Fruit fly (Drosophila melanogaster) whole organism, wandering third instar larva: ENCODE results near the gene AsnS.

Experiments
- CG32264 ChIP-seq: fragments of 200-800 bp; sonication (Bioruptor generic); optimal IDR thresholded peaks from 2 replicates; lab custom pipeline; 2016; ENCODE audit warnings: missing biosample characterization, missing genetic modification characterization
- CG9705 ChIP-seq: fragments of 200-800 bp; sonication (Bioruptor generic); optimal IDR thresholded peaks from 2 replicates; lab custom pipeline; 2018; ENCODE audit warnings: missing biosample characterization, mild to moderate bottlenecking, missing genetic modification characterization
- CrebA ChIP-seq: fragments of 200-800 bp; sonication (Bioruptor generic); optimal IDR thresholded peaks from 2 replicates; lab custom pipeline; 2016; ENCODE audit warnings: missing biosample characterization, mild to moderate bottlenecking, missing genetic modification characterization, borderline replicate concordance
- Dif ChIP-seq: fragments of 200-275, 200-300 bp; sonication (Bioruptor generic); optimal IDR thresholded peaks from 2 replicates; lab custom pipeline; 2018; ENCODE audit warnings: missing biosample characterization, missing genetic modification characterization; ENCODE audit not compliant: partially characterized antibody
- Hr78 ChIP-seq: fragments of >200 bp; optimal IDR thresholded peaks from 2 replicates; lab custom pipeline; 2017; ENCODE audit warnings: missing biosample characterization, missing genetic modification characterization
- N ChIP-seq: fragments of >200 bp; optimal IDR thresholded peaks from 2 replicates; lab custom pipeline; 2018; ENCODE audit warnings: missing biosample characterization, missing external identifiers, missing genetic modification characterization
- OdsH ChIP-seq: fragments of 200-800 bp; sonication (Bioruptor generic); optimal IDR thresholded peaks from 2 replicates; lab custom pipeline; 2016; ENCODE audit warnings: missing biosample characterization, mild to moderate bottlenecking, missing genetic modification characterization
- Rel ChIP-seq, 2 experiments: fragments of 200-800 bp; sonication (Bioruptor generic) in 1 of 2; optimal IDR thresholded peaks; 2 replicates in 1 of 2; 3 replicates in 1 of 2; lab custom pipeline; 2016 to 2019; ENCODE audit warnings: mild to moderate bottlenecking in 2 of 2, missing biosample characterization in 2 of 2, missing genetic modification characterization in 2 of 2, moderate library complexity in 1 of 2
- Vsx2 ChIP-seq: fragments of 200-300, 225-300 bp; sonication (Bioruptor generic); optimal IDR thresholded peaks from 2 replicates; lab custom pipeline; 2018; ENCODE audit warnings: missing biosample characterization, missing genetic modification characterization; ENCODE audit not compliant: partially characterized antibody
- brk ChIP-seq: fragments of 200-800 bp; sonication (Bioruptor generic); optimal IDR thresholded peaks from 2 replicates; lab custom pipeline; 2016; ENCODE audit warnings: missing biosample characterization, mild to moderate bottlenecking, missing genetic modification characterization
- dmrt93B ChIP-seq: fragments of 200-800 bp; sonication (Bioruptor generic); optimal IDR thresholded peaks from 2 replicates; lab custom pipeline; 2018; ENCODE audit warnings: missing biosample characterization, mild to moderate bottlenecking, missing genetic modification characterization
- dsf ChIP-seq: sonication (Bioruptor generic); optimal IDR thresholded peaks from 2 replicates; lab custom pipeline; 2016; ENCODE audit warnings: missing biosample characterization, missing genetic modification characterization, borderline replicate concordance
- ey ChIP-seq: fragments of 200-800 bp; sonication (Bioruptor generic); optimal IDR thresholded peaks from 2 replicates; lab custom pipeline; 2016; ENCODE audit warnings: missing biosample characterization, missing genetic modification characterization
- fru ChIP-seq: fragments of 200-800 bp; sonication (Bioruptor generic); optimal IDR thresholded peaks from 3 replicates; lab custom pipeline; 2016; ENCODE audit warnings: missing biosample characterization, mild to moderate bottlenecking, missing genetic modification characterization
- h ChIP-seq: fragments of 200-800 bp; sonication (Bioruptor generic); optimal IDR thresholded peaks from 3 replicates; lab custom pipeline; 2016; ENCODE audit warnings: missing biosample characterization, mild to moderate bottlenecking, missing genetic modification characterization
- jim ChIP-seq: fragments of 175-275, 200-325 bp; sonication (Bioruptor generic); optimal IDR thresholded peaks from 2 replicates; lab custom pipeline; 2016; ENCODE audit warnings: missing biosample characterization, mild to moderate bottlenecking, missing genetic modification characterization
- pan ChIP-seq: fragments of >200 bp; optimal IDR thresholded peaks from 2 replicates; lab custom pipeline; 2017
- psq ChIP-seq: fragments of 200-800 bp; sonication (Bioruptor generic); optimal IDR thresholded peaks from 3 replicates; lab custom pipeline; 2017; ENCODE audit warnings: missing biosample characterization, mild to moderate bottlenecking, missing genetic modification characterization, moderate library complexity
- woc ChIP-seq: sonication (Bioruptor generic); optimal IDR thresholded peaks from 2 replicates; lab custom pipeline; 2016; ENCODE audit warnings: missing biosample characterization, mild to moderate bottlenecking, missing genetic modification characterization

The AsnS gene

dm6 chr3L:21220100-21220499 is 47.2 kb downstream of the AsnS start, which contains the start of gene CG43219:
CG43219 (plus strand) TSS chr3L:21220400.
- no peak for TF ChIP-seq psq (GFP tag; lab: Kevin White, UChicago)
- TF ChIP-seq CG9705: no peak
- no peak for TF ChIP-seq Vsx2 (GFP tag; lab: Kevin White, UChicago)
- no peak for TF ChIP-seq OdsH (GFP tag; lab: Kevin White, UChicago)
- no peak for TF ChIP-seq CG32264 (GFP tag; lab: Kevin White, UChicago)
- no peak for TF ChIP-seq Rel (GFP tag; optimal IDR thresholded peaks at IDR 0.05; lab: Kevin White, UChicago)
- no peak for TF ChIP-seq Rel (tag; optimal IDR thresholded peaks at IDR 0.05; lab: Kevin White, UChicago)
- no peak for TF ChIP-seq Hr78 (GFP tag; lab: Kevin White, UChicago)
- TF ChIP-seq N: no peak
- TF ChIP-seq fru (GFP tag; lab: Kevin White, UChicago): no peak
- no peak for TF ChIP-seq CrebA
- TF ChIP-seq dmrt93B (GFP tag; lab: Kevin White, UChicago): no peak
- TF ChIP-seq Dif (GFP tag; lab: Kevin White, UChicago): no peak
- TF ChIP-seq woc: no peak
- TF ChIP-seq brk (GFP tag; lab: Kevin White, UChicago): no peak
- no peak for TF ChIP-seq dsf (GFP tag; lab: Kevin White, UChicago)
- TF ChIP-seq pan (lab: Kevin White, UChicago): no peak
- TF ChIP-seq h (GFP tag; lab: Kevin White, UChicago): no peak

dm6 chr3L:21223268-21223667 is 50.4 kb downstream of the AsnS start:
- TF ChIP-seq ey (GFP tag; lab: Kevin White, UChicago) (no peak), psq (GFP tag; lab: Kevin White, UChicago) (no peak), jim (GFP tag; lab: Kevin White, UChicago) (no peak), fru (GFP tag; lab: Kevin White, UChicago) (no peak)

dm6 chr3L:21224274-21224673 is 51.4 kb downstream of the AsnS start:
- TF ChIP-seq CG9705: no peak
